Fruit fly (Drosophila melanogaster) whole organism, pupa: Measurements from ENCODE around the gene NELF-B.

ENCODE experiments used
- CG10348 ChIP-seq: fragments of 200-800 bp; sonication (Bioruptor generic); IDR thresholded peaks from 2 replicates; pipeline ENCODE4 v1.3.6; 2022; ENCODE audit warnings: missing biosample characterization, missing genetic modification characterization
- CG12605 ChIP-seq: fragments of 200-800 bp; sonication (Bioruptor generic); IDR thresholded peaks from 2 replicates; pipeline ENCODE4 v1.3.6; 2022; ENCODE audit warnings: missing biosample characterization, missing genetic modification characterization
- CG13204 ChIP-seq: fragments of 200-800 bp; sonication (Bioruptor generic); optimal IDR thresholded peaks from 2 replicates; lab custom pipeline; 2018; ENCODE audit warnings: missing biosample characterization, mild to moderate bottlenecking, missing genetic modification characterization, moderate library complexity
- CG14655 ChIP-seq: fragments of 200-800 bp; sonication (Bioruptor generic); optimal IDR thresholded peaks from 3 replicates; lab custom pipeline; 2017; ENCODE audit warnings: mild to moderate bottlenecking, missing biosample characterization, missing genetic modification reagents, missing genetic modification characterization
- CG15710 ChIP-seq: fragments of 200-800 bp; sonication (Bioruptor generic); optimal IDR thresholded peaks from 2 replicates; lab custom pipeline; 2018; ENCODE audit warnings: missing biosample characterization, mild to moderate bottlenecking, missing genetic modification characterization, moderate library complexity
- CG17806 ChIP-seq: fragments of 200-800 bp; sonication (Bioruptor generic); optimal IDR thresholded peaks from 2 replicates; lab custom pipeline; 2018; ENCODE audit warnings: missing biosample characterization, mild to moderate bottlenecking, missing genetic modification characterization, moderate library complexity
- CG32121 ChIP-seq: fragments of 200-800 bp; sonication (Bioruptor generic); IDR thresholded peaks from 2 replicates; pipeline ENCODE4 v1.3.6; 2022; ENCODE audit warnings: missing biosample characterization, missing genetic modification characterization
- CG34367 ChIP-seq: fragments of 200-800 bp; sonication (Bioruptor generic); optimal IDR thresholded peaks from 2 replicates; lab custom pipeline; 2018; ENCODE audit warnings: missing biosample characterization, mild to moderate bottlenecking, missing genetic modification characterization
- CG4496 ChIP-seq: fragments of 200-800 bp; sonication (Bioruptor generic); IDR thresholded peaks from 3 replicates; pipeline ENCODE4 v1.3.6; 2022; ENCODE audit warnings: missing biosample characterization, missing genetic modification characterization
- CG8159 ChIP-seq: fragments of 200-800 bp; sonication (Bioruptor generic); optimal IDR thresholded peaks from 3 replicates; lab custom pipeline; 2018; ENCODE audit warnings: missing biosample characterization, mild to moderate bottlenecking, missing genetic modification characterization, moderate library complexity
- CG8301 ChIP-seq: fragments of 200-800 bp; sonication (Bioruptor generic); optimal IDR thresholded peaks from 2 replicates; lab custom pipeline; 2018; ENCODE audit warnings: missing biosample characterization, mild to moderate bottlenecking, missing genetic modification characterization
- CG9948 ChIP-seq: fragments of 200-800 bp; sonication (Bioruptor generic); optimal IDR thresholded peaks from 2 replicates; lab custom pipeline; 2018; ENCODE audit warnings: missing biosample characterization, mild to moderate bottlenecking, missing genetic modification characterization, moderate library complexity
- D1 ChIP-seq: fragments of 200-800 bp; sonication (Bioruptor generic); optimal IDR thresholded peaks from 2 replicates; lab custom pipeline; 2018; ENCODE audit warnings: missing biosample characterization, mild to moderate bottlenecking, missing genetic modification characterization, moderate library complexity
- EcR ChIP-seq: fragments of 200-800 bp; sonication (Bioruptor generic); optimal IDR thresholded peaks from 3 replicates; lab custom pipeline; 2019; ENCODE audit warnings: missing biosample characterization, missing genetic modification characterization, mild to moderate bottlenecking, moderate library complexity, missing genetic modification reagents
- Ets98B ChIP-seq: fragments of 200-800 bp; sonication (Bioruptor generic); IDR thresholded peaks from 2 replicates; pipeline ENCODE4 v1.3.6; 2022; ENCODE audit warnings: missing biosample characterization, missing genetic modification characterization
- Pif1A ChIP-seq: fragments of 200-800 bp; sonication (Bioruptor generic); optimal IDR thresholded peaks from 3 replicates; lab custom pipeline; 2016; ENCODE audit warnings: missing biosample characterization, missing genetic modification characterization
- Pif1B ChIP-seq: fragments of 200-800 bp; sonication (Bioruptor generic); optimal IDR thresholded peaks from 3 replicates; lab custom pipeline; 2016; ENCODE audit warnings: missing biosample characterization, missing genetic modification characterization
- Snoo ChIP-seq: fragments of 200-800 bp; sonication (Bioruptor generic); optimal IDR thresholded peaks from 3 replicates; lab custom pipeline; 2017; ENCODE audit warnings: missing biosample characterization, mild to moderate bottlenecking, missing genetic modification characterization, inconsistent platforms
- fd96Ca ChIP-seq: fragments of 200-800 bp; sonication (Bioruptor generic); IDR thresholded peaks from 3 replicates; pipeline ENCODE4 v1.3.6; 2022; ENCODE audit warnings: missing biosample characterization, missing genetic modification characterization
- gl ChIP-seq: fragments of 200-800 bp; sonication (Bioruptor generic); optimal IDR thresholded peaks from 2 replicates; lab custom pipeline; 2018; ENCODE audit warnings: missing biosample characterization, mild to moderate bottlenecking, missing genetic modification characterization
- rn ChIP-seq: fragments of 200-800 bp; sonication (Bioruptor generic); IDR thresholded peaks from 2 replicates; pipeline ENCODE4 v1.3.6; 2022; ENCODE audit warnings: missing biosample characterization, missing genetic modification characterization

Gene NELF-B

DNA sequence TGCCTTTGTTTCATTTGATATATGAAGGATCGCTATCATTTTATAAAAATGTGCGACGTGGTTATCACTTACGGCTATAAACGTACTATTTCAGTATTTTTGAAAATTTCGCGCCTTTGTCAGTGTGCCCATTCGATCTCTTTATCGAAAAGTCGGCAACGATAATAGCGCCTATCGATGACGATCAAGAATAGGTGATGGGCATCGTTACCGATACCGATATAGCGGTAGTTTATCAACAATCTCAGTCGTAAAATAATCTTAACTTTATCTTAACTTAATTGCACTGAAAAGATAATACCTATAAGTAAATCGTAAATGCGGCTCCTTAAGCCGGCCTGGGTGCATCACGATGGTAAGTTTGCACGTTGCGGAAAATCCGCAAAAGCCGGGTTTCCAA is 6.3 kb downstream of the NELF-B start, which contains the start of gene Hira:
Gene Hira (plus strand): TSS at position 215 of the 400 bp plus-strand sequence.
- TF ChIP-seq Pif1A (GFP tag; lab: Kevin White, UChicago) (no peak), CG8159 (no peak), gl (no peak), CG32121 (no peak), CG12605 (GFP tag; lab: Robert Waterston, UW) (no peak), Pif1B (no peak), D1 (tag; lab: Kevin White, UChicago) (no peak), CG15710 (no peak), CG4496 (GFP tag; lab: Robert Waterston, UW) (no peak), CG34367 (tag; lab: Kevin White, UChicago) (no peak), CG14655 (no peak), CG17806 (no peak), CG13204 (GFP tag; lab: Kevin White, UChicago) (no peak), CG10348 (no peak), CG8301 (no peak), Ets98B (no peak)

DNA sequence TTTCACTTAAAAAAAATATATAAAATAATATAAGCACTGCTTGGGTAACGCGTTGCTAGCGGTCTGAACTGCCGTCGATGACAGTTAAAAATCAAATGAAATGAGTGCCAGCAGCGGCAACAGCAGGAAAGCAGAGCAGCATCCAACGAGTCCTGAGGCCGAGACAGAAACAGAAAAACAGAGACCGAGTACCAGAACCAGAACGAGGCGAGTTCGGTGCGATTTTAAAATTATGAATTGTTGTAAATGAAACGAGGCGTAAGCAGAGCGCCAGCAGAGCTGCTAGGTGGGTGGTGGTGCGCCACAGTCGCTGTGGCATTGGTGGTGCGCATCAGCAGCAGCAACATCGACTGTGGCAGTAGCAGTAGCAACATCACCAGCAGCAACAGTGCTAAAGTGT is 10.3 kb downstream of the NELF-B start, which contains the start of gene CG15478:
Gene CG15478 (minus strand): TSS at position 101 of the 400 bp plus-strand sequence.
- no peak for TF ChIP-seq Snoo
- no peak for TF ChIP-seq CG17806
- TF ChIP-seq Pif1A (GFP tag; lab: Kevin White, UChicago): no peak
- no peak for TF ChIP-seq Pif1B
- no peak for TF ChIP-seq Ets98B
- TF ChIP-seq rn (GFP tag; lab: Robert Waterston, UW): no peak
- no peak for TF ChIP-seq CG8159

DNA sequence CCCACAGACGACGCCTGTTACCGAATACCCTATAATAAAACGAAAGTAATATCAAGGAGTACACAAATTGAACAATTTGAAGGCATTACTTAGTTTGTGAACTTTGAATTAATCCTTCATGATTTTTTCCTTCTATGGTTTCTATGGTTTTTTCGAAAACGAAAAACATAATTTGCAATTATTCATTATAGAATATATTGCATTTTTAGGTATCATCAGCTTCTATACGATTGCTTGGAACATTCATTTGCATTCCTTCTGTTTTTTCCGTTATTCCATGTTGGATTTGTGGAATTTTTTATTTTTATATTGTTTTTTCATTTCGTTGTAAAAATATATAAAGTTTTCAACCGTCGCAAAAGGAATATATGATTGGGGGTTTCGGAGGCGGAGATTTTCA is 12.7 kb downstream of the NELF-B start:
- no peak for TF ChIP-seq CG12605 (GFP tag; lab: Robert Waterston, UW)
- TF ChIP-seq rn (GFP tag; lab: Robert Waterston, UW): no peak
- TF ChIP-seq CG8301: no peak
- no peak for TF ChIP-seq fd96Ca
- no peak for TF ChIP-seq CG13204 (GFP tag; lab: Kevin White, UChicago)
- no peak for TF ChIP-seq Pif1A (GFP tag; lab: Kevin White, UChicago)
- TF ChIP-seq EcR (GFP tag; lab: Kevin White, UChicago): no peak
- TF ChIP-seq CG9948 (tag; lab: Kevin White, UChicago): no peak
- no peak for TF ChIP-seq Snoo
- TF ChIP-seq CG15710: no peak
- no peak for TF ChIP-seq Ets98B
- no peak for TF ChIP-seq CG14655
- no peak for TF ChIP-seq D1 (tag; lab: Kevin White, UChicago)
- no peak for TF ChIP-seq gl
- TF ChIP-seq Pif1B: no peak

DNA sequence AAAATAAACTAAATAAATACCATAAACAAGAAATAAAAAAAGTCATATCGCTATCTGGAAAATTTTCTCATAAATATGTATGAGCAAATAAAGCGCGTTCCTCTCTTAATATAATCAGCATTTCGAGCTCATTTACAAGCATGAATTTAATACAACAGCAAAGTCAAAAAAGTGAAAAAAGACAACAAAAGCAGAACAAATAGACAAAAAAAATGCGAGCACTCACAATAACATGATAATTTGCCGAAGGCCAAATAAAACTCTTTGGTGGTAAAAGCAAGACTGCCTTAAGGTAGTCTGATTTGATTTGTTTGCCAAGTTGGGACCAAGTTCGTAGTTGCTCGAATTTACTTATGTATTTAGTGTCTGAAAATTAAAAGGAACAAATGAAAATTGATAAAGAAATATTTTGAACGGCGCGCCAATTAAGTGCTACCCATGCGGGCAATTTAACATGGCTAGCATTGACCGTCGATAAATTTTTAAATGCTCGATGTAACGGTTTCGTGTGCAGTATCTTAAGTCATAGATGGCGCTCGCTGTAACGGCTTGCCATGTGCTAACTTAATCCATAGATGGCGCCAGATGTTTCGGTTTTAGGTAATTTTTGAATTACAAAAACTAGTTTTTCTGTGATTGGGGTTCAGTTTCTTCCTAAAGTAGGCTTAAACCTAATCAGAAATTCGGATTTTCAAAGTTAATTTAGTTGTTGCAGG is 17.6 kb downstream of the NELF-B start:
- TF ChIP-seq CG12605 (GFP tag; lab: Robert Waterston, UW) (peak; percentile 47; the same call in 1 of the 2 replicates), gl (no peak), Snoo (no peak)

DNA sequence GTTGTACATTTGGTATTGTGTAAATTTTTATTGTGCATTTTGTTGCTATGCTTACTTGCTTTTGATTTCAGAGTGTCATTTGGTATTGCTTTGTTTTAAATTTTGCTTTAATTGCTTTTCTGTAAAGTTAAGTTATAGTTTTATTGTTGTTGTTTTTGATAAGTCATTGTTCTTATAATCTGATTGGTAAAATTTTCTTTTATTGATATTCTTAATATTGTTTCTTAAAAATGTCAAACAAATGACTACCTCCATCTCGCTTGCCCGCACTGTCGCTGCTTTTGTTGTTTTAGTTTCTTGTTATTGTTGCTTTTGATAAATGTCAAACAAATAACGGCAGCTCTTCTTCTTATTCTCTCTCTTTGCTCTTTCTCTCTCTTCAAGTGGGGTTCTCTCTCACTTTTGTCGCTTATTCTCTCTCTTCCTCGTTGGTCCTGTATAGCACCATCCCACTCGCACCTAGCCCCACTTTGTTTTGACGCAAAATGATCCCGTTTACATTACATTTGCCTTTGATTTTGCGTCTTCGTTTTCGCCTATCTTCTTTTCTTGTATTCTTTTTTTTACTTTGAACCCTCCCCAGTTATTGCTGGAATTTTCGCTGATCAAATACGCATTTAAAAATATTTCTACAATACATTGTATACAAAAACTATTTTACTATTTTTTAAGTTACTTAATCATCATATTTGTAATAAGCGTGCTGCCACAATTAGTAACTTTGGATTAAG is 18.3 kb downstream of the NELF-B start:
- TF ChIP-seq CG13204 (GFP tag; lab: Kevin White, UChicago) (peak; percentile 14), Pif1A (GFP tag; lab: Kevin White, UChicago) (peak; percentile 39), D1 (tag; lab: Kevin White, UChicago) (no peak), Ets98B (peak; percentile 15; the same call in 1 of the 2 replicates), rn (GFP tag; lab: Robert Waterston, UW) (no peak), CG12605 (GFP tag; lab: Robert Waterston, UW) (peak; percentile 23; the same call in 1 of the 2 replicates), CG4496 (GFP tag; lab: Robert Waterston, UW) (peak; percentile 48; the same call in 1 of the 3 replicates), CG14655 (peak; percentile 7), Pif1B (no peak)

DNA sequence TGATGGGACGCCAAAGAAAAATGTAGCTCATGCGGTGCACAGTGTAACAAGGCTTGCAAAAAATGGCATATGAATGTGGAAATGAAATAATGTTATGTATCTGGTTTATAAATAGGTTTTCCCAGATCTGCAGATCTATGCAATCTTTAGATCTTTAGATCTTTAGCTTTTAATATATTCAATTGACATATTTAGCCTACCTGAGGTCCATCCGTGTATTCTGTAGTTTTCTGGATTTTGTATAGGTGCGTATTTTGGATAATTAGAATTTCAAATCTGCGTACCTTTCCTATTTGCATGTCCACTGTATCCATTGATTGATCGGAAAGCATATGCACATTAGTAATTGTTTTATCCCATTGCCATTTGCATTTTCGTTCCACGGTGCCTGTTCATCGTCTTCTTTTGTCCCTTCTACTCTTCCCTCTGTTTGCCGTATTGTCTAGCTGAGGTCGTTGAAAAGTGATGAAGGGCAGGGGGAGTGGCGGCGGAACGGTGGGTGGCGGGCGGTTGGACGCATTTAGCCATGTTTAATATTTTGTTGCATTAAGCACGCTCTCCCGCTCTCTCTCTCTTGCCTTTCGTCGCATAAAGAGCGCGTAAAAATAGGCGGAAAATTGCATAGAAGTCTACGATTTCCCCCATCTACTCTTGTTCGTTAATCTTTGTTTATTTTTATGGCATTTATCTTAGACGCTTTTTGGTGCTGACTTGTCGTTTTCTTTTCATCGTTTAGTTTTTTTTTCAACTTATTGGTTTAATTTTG is 19.0 kb downstream of the NELF-B start, which contains the start of gene CHES-1-like:
Gene CHES-1-like (minus strand): TSS at position 444 of the 766 bp plus-strand sequence.
- TF ChIP-seq rn (GFP tag; lab: Robert Waterston, UW) (peak; percentile 54; the same call in 1 of the 2 replicates), CG17806 (peak; percentile 76), CG8159 (peak; percentile 85), CG4496 (GFP tag; lab: Robert Waterston, UW) (peak; percentile 88), CG34367 (tag; lab: Kevin White, UChicago) (peak; percentile 72), EcR (GFP tag; lab: Kevin White, UChicago) (peak; percentile 47), CG15710 (peak; percentile 81), CG13204 (GFP tag; lab: Kevin White, UChicago) (peak; percentile 67), gl (peak; percentile 51), CG9948 (tag; lab: Kevin White, UChicago) (peak; percentile 86), CG32121 (peak; percentile 77), Pif1A (GFP tag; lab: Kevin White, UChicago) (peak; percentile 86), fd96Ca (peak; percentile 81), Snoo (peak; percentile 78), Ets98B (peak; percentile 67), Pif1B (peak; percentile 88), CG8301 (peak; percentile 89), CG12605 (GFP tag; lab: Robert Waterston, UW) (0 out of 2 replicates have a peak, but pooled peaks have one; percentile 29), D1 (tag; lab: Kevin White, UChicago) (peak; percentile 72), CG10348 (peak; percentile 44; the same call in 1 of the 2 replicates), CG14655 (peak; percentile 94)
